Fruit fly (Drosophila melanogaster) whole organism, embryonic: ENCODE data around the gene CG33258.

Experiments
- ATbp ChIP-seq: fragments of 200-800 bp; sonication (Bioruptor generic); optimal IDR thresholded peaks from 2 replicates; lab custom pipeline; 2017; ENCODE audit warnings: missing biosample characterization, mild to moderate bottlenecking, missing genetic modification characterization, missing genetic modification reagents
- Abd-B ChIP-seq: fragments of 200-800 bp; sonication (Bioruptor generic); optimal IDR thresholded peaks from 2 replicates; lab custom pipeline; 2018; ENCODE audit warnings: missing biosample characterization, mild to moderate bottlenecking, missing genetic modification characterization, moderate library complexity
- Atf3 ChIP-seq: fragments of 200-800 bp; sonication (Bioruptor generic); optimal IDR thresholded peaks from 3 replicates; lab custom pipeline; 2016; ENCODE audit warnings: missing biosample characterization, missing genetic modification characterization
- CG10321 ChIP-seq: fragments of 200-800 bp; sonication (Bioruptor generic); IDR thresholded peaks from 2 replicates; pipeline ENCODE4 v1.3.6; 2022; ENCODE audit warnings: missing biosample characterization, missing genetic modification characterization
- CG10366 ChIP-seq: fragments of 200-800 bp; sonication (Bioruptor generic); IDR thresholded peaks from 2 replicates; pipeline ENCODE4 v1.3.6; 2022; ENCODE audit warnings: missing biosample characterization, missing genetic modification characterization
- CG10543 ChIP-seq: fragments of 200-800 bp; sonication (Bioruptor generic); optimal IDR thresholded peaks from 3 replicates; lab custom pipeline; 2017; ENCODE audit warnings: missing biosample characterization, mild to moderate bottlenecking, missing genetic modification characterization, moderate library complexity
- CG10979 ChIP-seq: fragments of 200-800 bp; sonication (Bioruptor generic); optimal IDR thresholded peaks from 2 replicates; lab custom pipeline; 2018; ENCODE audit warnings: missing biosample characterization, mild to moderate bottlenecking, missing genetic modification characterization, moderate library complexity
- CG11696 ChIP-seq: fragments of 200-800 bp; sonication (Bioruptor generic); IDR thresholded peaks from 2 replicates; pipeline ENCODE4 v1.3.6; 2022; ENCODE audit warnings: missing biosample characterization, missing genetic modification characterization
- CG11723 ChIP-seq: fragments of 200-800 bp; sonication (Bioruptor generic); optimal IDR thresholded peaks from 2 replicates; lab custom pipeline; 2017; ENCODE audit warnings: missing biosample characterization, mild to moderate bottlenecking, missing genetic modification characterization
- CG14860 ChIP-seq: fragments of 200-800 bp; sonication (Bioruptor generic); IDR thresholded peaks from 3 replicates; pipeline ENCODE4 v1.3.6; 2022; ENCODE audit warnings: missing biosample characterization, missing genetic modification characterization; ENCODE audit not compliant: partially characterized antibody
- CG17361 ChIP-seq: fragments of 200-800 bp; sonication (Bioruptor generic); IDR thresholded peaks from 3 replicates; pipeline ENCODE4 v1.3.6; 2022; ENCODE audit warnings: missing biosample characterization, missing genetic modification characterization
- CG30403 ChIP-seq: fragments of 200-800 bp; sonication (Bioruptor generic); optimal IDR thresholded peaks from 3 replicates; lab custom pipeline; 2016; ENCODE audit warnings: missing biosample characterization, missing genetic modification characterization
- CG3281 ChIP-seq: fragments of 200-800 bp; sonication (Bioruptor generic); optimal IDR thresholded peaks from 3 replicates; lab custom pipeline; 2017; ENCODE audit warnings: missing biosample characterization, mild to moderate bottlenecking, missing genetic modification characterization
- CG3407 ChIP-seq: fragments of 200-800 bp; sonication (Bioruptor generic); optimal IDR thresholded peaks from 2 replicates; lab custom pipeline; 2018; ENCODE audit warnings: missing biosample characterization, mild to moderate bottlenecking, missing genetic modification characterization
- CG4820 ChIP-seq: fragments of 200-800 bp; sonication (Bioruptor generic); optimal IDR thresholded peaks from 3 replicates; lab custom pipeline; 2016; ENCODE audit warnings: missing biosample characterization, missing genetic modification characterization
- CG5180 ChIP-seq: fragments of 200-800 bp; sonication (Bioruptor generic); optimal IDR thresholded peaks from 3 replicates; lab custom pipeline; 2017; ENCODE audit warnings: missing biosample characterization, missing genetic modification characterization, mild to moderate bottlenecking, moderate library complexity, missing genetic modification reagents
- CG7357 ChIP-seq: fragments of 200-800 bp; sonication (Bioruptor generic); IDR thresholded peaks from 3 replicates; pipeline ENCODE4 v1.3.6; 2022; ENCODE audit warnings: missing biosample characterization, missing genetic modification characterization
- CTCF ChIP-seq: fragments of 200-800 bp; sonication (Bioruptor generic); optimal IDR thresholded peaks from 2 replicates; lab custom pipeline; 2017; ENCODE audit warnings: missing biosample characterization, mild to moderate bottlenecking, missing genetic modification characterization, moderate library complexity
- Elba2 ChIP-seq: fragments of 200-800 bp; sonication (Bioruptor generic); optimal IDR thresholded peaks from 3 replicates; lab custom pipeline; 2016; ENCODE audit warnings: missing biosample characterization, missing genetic modification characterization
- Ets97D ChIP-seq: fragments of 200-800 bp; sonication (Bioruptor generic); optimal IDR thresholded peaks from 3 replicates; lab custom pipeline; 2016; ENCODE audit warnings: missing biosample characterization, missing genetic modification characterization
- HLHmδ ChIP-seq: fragments of 200-800 bp; sonication (Bioruptor generic); optimal IDR thresholded peaks from 2 replicates; lab custom pipeline; 2018; ENCODE audit warnings: missing biosample characterization, mild to moderate bottlenecking, missing genetic modification characterization, moderate library complexity
- Lpt ChIP-seq: fragments of >200 bp; optimal IDR thresholded peaks from 2 replicates; lab custom pipeline; 2018; ENCODE audit warnings: missing biosample characterization, missing genetic modification characterization
- Med ChIP-seq: fragments of 200-800 bp; sonication (Bioruptor generic); peaks from one replicate; lab custom pipeline; 2016; ENCODE audit warnings: missing biosample characterization, missing genetic modification characterization, mild to moderate bottlenecking, inconsistent platforms, moderate library complexity
- Nf-YC ChIP-seq: fragments of 200-800 bp; optimal IDR thresholded peaks from 3 replicates; lab custom pipeline; 2019; ENCODE audit warnings: missing biosample characterization, mild to moderate bottlenecking, missing genetic modification characterization, moderate library complexity
- NfI ChIP-seq: fragments of 200-800 bp; sonication (Bioruptor generic); optimal IDR thresholded peaks from 3 replicates; lab custom pipeline; 2018; ENCODE audit warnings: missing biosample characterization, mild to moderate bottlenecking, missing genetic modification characterization, moderate library complexity
- Opbp ChIP-seq: fragments of 200-800 bp; sonication (Bioruptor generic); IDR thresholded peaks from 3 replicates; pipeline ENCODE4 v1.3.6; 2022; ENCODE audit warnings: missing biosample characterization, missing genetic modification characterization; ENCODE audit not compliant: partially characterized antibody
- Xbp1 ChIP-seq: fragments of 200-800 bp; sonication (Bioruptor generic); optimal IDR thresholded peaks from 3 replicates; lab custom pipeline; 2016; ENCODE audit warnings: missing biosample characterization, mild to moderate bottlenecking, missing genetic modification characterization
- bcd ChIP-seq: fragments of 200-800 bp; sonication (Bioruptor generic); optimal IDR thresholded peaks from 2 replicates; lab custom pipeline; 2017; ENCODE audit warnings: missing biosample characterization, mild to moderate bottlenecking, missing genetic modification characterization
- caup ChIP-seq: fragments of 200-800 bp; sonication (Bioruptor generic); optimal IDR thresholded peaks from 3 replicates; lab custom pipeline; 2017; ENCODE audit warnings: missing biosample characterization, mild to moderate bottlenecking, missing genetic modification characterization, moderate library complexity; ENCODE audit not compliant: severe bottlenecking
- chinmo ChIP-seq: fragments of 200-800 bp; sonication (Bioruptor generic); IDR thresholded peaks from 4 replicates; pipeline ENCODE4 v1.3.6; 2022; ENCODE audit warnings: missing biosample characterization, missing genetic modification characterization; ENCODE audit not compliant: partially characterized antibody
- ci ChIP-seq: fragments of 200-800 bp; sonication (Bioruptor generic); IDR thresholded peaks from 3 replicates; pipeline ENCODE4 v1.3.6; 2022; ENCODE audit warnings: missing biosample characterization, missing genetic modification characterization
- esg ChIP-seq: fragments of 200-800 bp; sonication (Bioruptor generic); conservative IDR thresholded peaks from 2 replicates; pipeline ENCODE4 v1.3.6; 2022; ENCODE audit warnings: missing biosample characterization, missing genetic modification characterization
- fu2 ChIP-seq: fragments of 200-800 bp; sonication (Bioruptor generic); optimal IDR thresholded peaks from 2 replicates; lab custom pipeline; 2016; ENCODE audit warnings: missing biosample characterization, missing genetic modification characterization
- her ChIP-seq: fragments of 200-800 bp; sonication (Bioruptor generic); optimal IDR thresholded peaks from 2 replicates; lab custom pipeline; 2016; ENCODE audit warnings: missing biosample characterization, missing genetic modification characterization
- hth ChIP-seq: fragments of >200 bp; optimal IDR thresholded peaks from 2 replicates; lab custom pipeline; 2017; ENCODE audit warnings: inconsistent platforms
- kay ChIP-seq: fragments of 200-800 bp; sonication (Bioruptor generic); optimal IDR thresholded peaks from 2 replicates; lab custom pipeline; 2016; ENCODE audit warnings: missing biosample characterization, missing genetic modification characterization
- klu ChIP-seq: fragments of 200-800 bp; sonication (Bioruptor generic); IDR thresholded peaks from 2 replicates; pipeline ENCODE4 v1.3.6; 2022; ENCODE audit warnings: missing biosample characterization, missing genetic modification characterization
- lola ChIP-seq, 3 experiments: fragments of >200 bp in 2 of 3; fragments of 200-800 bp in 1 of 3; sonication (Bioruptor generic) in 1 of 3; optimal IDR thresholded peaks; 2 replicates each; lab custom pipeline; 2017 to 2019; ENCODE audit warnings: missing biosample characterization in 3 of 3, missing genetic modification characterization in 3 of 3, mild to moderate bottlenecking in 1 of 3, moderate library complexity in 1 of 3
- nau ChIP-seq: fragments of 200-800 bp; sonication (Bioruptor generic); optimal IDR thresholded peaks from 3 replicates; lab custom pipeline; 2017; ENCODE audit warnings: missing biosample characterization, mild to moderate bottlenecking, missing genetic modification characterization, missing genetic modification reagents
- nerfin-2 ChIP-seq: fragments of 200-800 bp; sonication (Bioruptor generic); IDR thresholded peaks from 2 replicates; pipeline ENCODE4 v1.3.6; 2022; ENCODE audit warnings: missing biosample characterization, missing genetic modification characterization; ENCODE audit not compliant: partially characterized antibody
- odd ChIP-seq: fragments of 200-800 bp; sonication (Bioruptor generic); optimal IDR thresholded peaks from 2 replicates; lab custom pipeline; 2017; ENCODE audit warnings: missing biosample characterization, mild to moderate bottlenecking, missing genetic modification characterization
- rib ChIP-seq: fragments of 200-800 bp; sonication (Bioruptor generic); IDR thresholded peaks from 2 replicates; pipeline ENCODE4 v1.3.6; 2022; ENCODE audit warnings: missing biosample characterization, missing genetic modification characterization
- sim ChIP-seq: fragments of 200-800 bp; sonication (Bioruptor generic); IDR thresholded peaks from 2 replicates; pipeline ENCODE4 v1.3.6; 2022; ENCODE audit warnings: missing biosample characterization, missing genetic modification characterization
- tin ChIP-seq: fragments of 200-800 bp; sonication (Bioruptor generic); optimal IDR thresholded peaks from 3 replicates; lab custom pipeline; 2016; ENCODE audit warnings: missing biosample characterization, missing genetic modification characterization
- tio ChIP-seq: fragments of 200-800 bp; sonication (Bioruptor generic); optimal IDR thresholded peaks from 2 replicates; lab custom pipeline; 2017; ENCODE audit warnings: missing biosample characterization, missing genetic modification characterization, inconsistent platforms
- tll ChIP-seq, 2 experiments: fragments of 200-800 bp in 1 of 2; fragments of >200 bp in 1 of 2; sonication (Bioruptor generic) in 1 of 2; optimal IDR thresholded peaks; 2 replicates each; lab custom pipeline; 2017 to 2019; ENCODE audit warnings: missing biosample characterization in 2 of 2, missing genetic modification characterization in 2 of 2, mild to moderate bottlenecking in 1 of 2, moderate library complexity in 1 of 2
- tna ChIP-seq: fragments of 200-800 bp; sonication (Bioruptor generic); IDR thresholded peaks from 2 replicates; pipeline ENCODE4 v1.3.6; 2022; ENCODE audit warnings: missing biosample characterization, missing genetic modification characterization; ENCODE audit not compliant: partially characterized antibody
- trem ChIP-seq: fragments of 200-800 bp; optimal IDR thresholded peaks from 3 replicates; lab custom pipeline; 2019; ENCODE audit warnings: missing biosample characterization, mild to moderate bottlenecking, missing genetic modification characterization, moderate library complexity

CG33258 gene

dm6 chr3L:16060806-16061600 lies 21.3 kb upstream of the CG33258 start (continued):
- TF ChIP-seq chinmo (GFP tag; lab: Robert Waterston, UW), result 0 out of 4 replicates have a peak, but pooled peaks have one; percentile 42
- no peak for TF ChIP-seq CTCF (GFP tag; lab: Kevin White, UChicago)
- TF ChIP-seq CG11696 (GFP tag; lab: Robert Waterston, UW), result 0 out of 2 replicates have a peak, but pooled peaks have one; percentile 14
- 0 out of 3 replicates have a peak, but pooled peaks have one; percentile 16 for TF ChIP-seq CG7357 (GFP tag; lab: Robert Waterston, UW)
- no peak for TF ChIP-seq klu (GFP tag; lab: Robert Waterston, UW)
- TF ChIP-seq sim (GFP tag; lab: Robert Waterston, UW), result no peak
- TF ChIP-seq CG17361, result peak; percentile 89; the same call in 2 of the 3 replicates
- TF ChIP-seq Opbp (GFP tag; lab: Robert Waterston, UW), result no peak
- no peak for TF ChIP-seq hth
- TF ChIP-seq ATbp (GFP tag; lab: Kevin White, UChicago), result peak; percentile 25
- TF ChIP-seq NfI, result peak; percentile 37
- TF ChIP-seq CG3281 (GFP tag; lab: Kevin White, UChicago), result peak; percentile 66
- TF ChIP-seq CG4820, result peak; percentile 29
- peak; percentile 17 for TF ChIP-seq CG5180 (GFP tag; lab: Kevin White, UChicago)
- no peak for TF ChIP-seq ci (GFP tag; lab: Robert Waterston, UW)
- peak; percentile 13 for TF ChIP-seq caup (GFP tag; lab: Kevin White, UChicago)
- TF ChIP-seq CG11723 (GFP tag; lab: Kevin White, UChicago), result peak; percentile 40
- no peak for TF ChIP-seq fu2 (GFP tag; lab: Kevin White, UChicago)
- peak; percentile 65 for TF ChIP-seq tio
- no peak for TF ChIP-seq nerfin-2
- TF ChIP-seq CG3407 (GFP tag; lab: Kevin White, UChicago), result no peak
- TF ChIP-seq Lpt (GFP tag; lab: Kevin White, UChicago), result no peak
- no peak for TF ChIP-seq nau (GFP tag; lab: Kevin White, UChicago)
- TF ChIP-seq odd (GFP tag; lab: Kevin White, UChicago), result peak; percentile 54
- TF ChIP-seq CG30403 (GFP tag; lab: Kevin White, UChicago), result peak; percentile 72
- TF ChIP-seq CG10321 (GFP tag; lab: Robert Waterston, UW), result no peak
- no peak for TF ChIP-seq bcd (GFP tag; lab: Kevin White, UChicago)
- no peak for TF ChIP-seq tna (GFP tag; lab: Robert Waterston, UW)
- peak; percentile 56 for TF ChIP-seq CG10543
- no peak for TF ChIP-seq her (GFP tag; lab: Kevin White, UChicago)
- no peak for TF ChIP-seq Nf-YC
- TF ChIP-seq rib (GFP tag; lab: Robert Waterston, UW), result 0 out of 2 replicates have a peak, but pooled peaks have one; percentile 19
- TF ChIP-seq CG10366 (GFP tag; lab: Robert Waterston, UW), result peak; percentile 9; the same call in 1 of the 2 replicates
- peak; percentile 46 for TF ChIP-seq kay (GFP tag; lab: Kevin White, UChicago)
- TF ChIP-seq lola (GFP tag; optimal IDR thresholded peaks at IDR 0.05; lab: Kevin White, UChicago), result peak in 1 of 3 experiments; percentile 73
- no peak for TF ChIP-seq Ets97D (GFP tag; lab: Kevin White, UChicago)
- TF ChIP-seq CG14860 (GFP tag; lab: Robert Waterston, UW), result no peak
- TF ChIP-seq trem (tag; lab: Kevin White, UChicago), result peak; percentile 20
- TF ChIP-seq esg (GFP tag; lab: Robert Waterston, UW), result peak; percentile 41; the same call in 1 of the 2 replicates
- no peak for TF ChIP-seq HLHmδ (GFP tag; lab: Kevin White, UChicago)
- peak; percentile 75 for TF ChIP-seq CG10979 (tag; lab: Kevin White, UChicago)
- TF ChIP-seq tin (GFP tag; lab: Kevin White, UChicago), result peak; percentile 22
- peak; percentile 19 for TF ChIP-seq Med (GFP tag; lab: Kevin White, UChicago)
- no peak for TF ChIP-seq Atf3 (GFP tag; lab: Kevin White, UChicago)
- TF ChIP-seq Abd-B, result no peak
- no peak for TF ChIP-seq tll (GFP tag; optimal IDR thresholded peaks at IDR 0.05; lab: Kevin White, UChicago)
- peak; percentile 29 for TF ChIP-seq Xbp1 (GFP tag; lab: Kevin White, UChicago)
- TF ChIP-seq Elba2 (GFP tag; lab: Kevin White, UChicago), result no peak
